Worm (Caenorhabditis elegans) whole organism, L1 larva: Measurements from ENCODE around the gene B0454.26.

Experiments used
- ama-1 ChIP-seq: fragments of 150-350 bp; optimal IDR thresholded peaks from 2 replicates; lab custom pipeline; 2014
- blmp-1 ChIP-seq: fragments of 150-350 bp; optimal IDR thresholded peaks from 2 replicates; lab custom pipeline; 2014; ENCODE audit warnings: missing biosample characterization, missing genetic modification characterization
- hlh-4 ChIP-seq: sonication (generic microtip); optimal IDR thresholded peaks from 2 replicates; lab custom pipeline; 2016; ENCODE audit warnings: mild to moderate bottlenecking, missing genetic modification characterization, missing compliant biosample characterization
- mab-9 ChIP-seq: fragments of 200-800 bp; sonication (Bioruptor generic); IDR thresholded peaks from 2 replicates; pipeline ENCODE4 v1.3.6; 2022; ENCODE audit warnings: missing genetic modification reagents, missing genetic modification characterization, missing compliant biosample characterization
- nhr-237 ChIP-seq: fragments of 150-350 bp; optimal IDR thresholded peaks from 2 replicates; lab custom pipeline; 2014; ENCODE audit warnings: missing biosample characterization, missing genetic modification characterization
- sox-4 ChIP-seq: sonication (generic microtip); optimal IDR thresholded peaks from 2 replicates; lab custom pipeline; 2016; ENCODE audit warnings: missing genetic modification characterization, missing compliant biosample characterization
- xbp-1 ChIP-seq: sonication (generic microtip); optimal IDR thresholded peaks from 2 replicates; lab custom pipeline; 2016; ENCODE audit warnings: missing genetic modification characterization, missing compliant biosample characterization

- no peak for TF ChIP-seq blmp-1 (tag; lab: Kevin White, UChicago)
- no peak for TF ChIP-seq xbp-1 (tag; lab: Kevin White, UChicago)
- no peak for TF ChIP-seq hlh-4
- TF ChIP-seq nhr-237 (tag; lab: Kevin White, UChicago): no peak
- no peak for TF ChIP-seq mab-9 (GFP tag; lab: Robert Waterston, UW)
- TF ChIP-seq ama-1: no peak
- no peak for TF ChIP-seq sox-4
These were observed 50.5 kb downstream of the B0454.26 start, which contains the start of gene lido-7 for ce11 chrII:2987854-2988350.
